Fruit fly (Drosophila melanogaster) whole organism, embryonic: Measurements from ENCODE around the gene Idgf4.
A peak's percentile ranks its signal among the peaks of the same experiment; 100 is the strongest.

ENCODE experiments used
- ATbp ChIP-seq: fragments of 200-800 bp; sonication (Bioruptor generic); optimal IDR thresholded peaks from 2 replicates; lab custom pipeline; 2017; ENCODE audit warnings: missing biosample characterization, mild to moderate bottlenecking, missing genetic modification characterization, missing genetic modification reagents
- Antp ChIP-seq: fragments of 200-800 bp; sonication (Bioruptor generic); optimal IDR thresholded peaks from 3 replicates; lab custom pipeline; 2016; ENCODE audit warnings: missing biosample characterization, missing genetic modification characterization
- Bteb2 ChIP-seq: fragments of 200-800 bp; sonication (Bioruptor generic); optimal IDR thresholded peaks from 2 replicates; lab custom pipeline; 2016; ENCODE audit warnings: missing biosample characterization, missing genetic modification characterization
- CG10543 ChIP-seq: fragments of 200-800 bp; sonication (Bioruptor generic); optimal IDR thresholded peaks from 3 replicates; lab custom pipeline; 2017; ENCODE audit warnings: missing biosample characterization, mild to moderate bottlenecking, missing genetic modification characterization, moderate library complexity
- CG10565 ChIP-seq: fragments of 200-800 bp; sonication (Bioruptor generic); optimal IDR thresholded peaks from 3 replicates; lab custom pipeline; 2016; ENCODE audit warnings: missing biosample characterization, mild to moderate bottlenecking, missing genetic modification characterization
- CG10654 ChIP-seq: fragments of 200-800 bp; sonication (Bioruptor generic); optimal IDR thresholded peaks from 2 replicates; lab custom pipeline; 2016; ENCODE audit warnings: missing biosample characterization, missing genetic modification characterization
- CG11247 ChIP-seq: fragments of 200-800 bp; sonication (Bioruptor generic); IDR thresholded peaks from 2 replicates; pipeline ENCODE4 v1.3.6; 2022; ENCODE audit warnings: missing biosample characterization, missing genetic modification characterization
- CG11560 ChIP-seq: fragments of 200-800 bp; sonication (Bioruptor generic); IDR thresholded peaks from 3 replicates; pipeline ENCODE4 v1.3.6; 2022; ENCODE audit warnings: missing biosample characterization, missing genetic modification characterization
- CG11695 ChIP-seq: fragments of 200-800 bp; sonication (Bioruptor generic); IDR thresholded peaks from 3 replicates; pipeline ENCODE4 v1.3.6; 2022; ENCODE audit warnings: missing biosample characterization, missing genetic modification characterization
- CG12104 ChIP-seq: fragments of 200-800 bp; sonication (Bioruptor generic); optimal IDR thresholded peaks from 3 replicates; lab custom pipeline; 2016; ENCODE audit warnings: missing biosample characterization, missing genetic modification characterization
- CG12219 ChIP-seq: fragments of 200-800 bp; sonication (Bioruptor generic); optimal IDR thresholded peaks from 3 replicates; lab custom pipeline; 2018; ENCODE audit warnings: missing biosample characterization, mild to moderate bottlenecking, missing genetic modification characterization
- CG12391 ChIP-seq: fragments of 200-800 bp; sonication (Bioruptor generic); optimal IDR thresholded peaks from 3 replicates; lab custom pipeline; 2018; ENCODE audit warnings: missing biosample characterization, mild to moderate bottlenecking, missing genetic modification characterization, moderate library complexity
- CG15479 ChIP-seq: fragments of 200-800 bp; sonication (Bioruptor generic); optimal IDR thresholded peaks from 3 replicates; lab custom pipeline; 2019; ENCODE audit warnings: missing biosample characterization, mild to moderate bottlenecking, missing genetic modification characterization, moderate library complexity
- CG17568 ChIP-seq: fragments of 200-800 bp; sonication (Bioruptor generic); optimal IDR thresholded peaks from 2 replicates; lab custom pipeline; 2018; ENCODE audit warnings: missing biosample characterization, mild to moderate bottlenecking, missing genetic modification characterization, moderate library complexity
- CG17829 ChIP-seq: fragments of 200-800 bp; optimal IDR thresholded peaks from 2 replicates; lab custom pipeline; 2019; ENCODE audit warnings: missing biosample characterization, mild to moderate bottlenecking, missing genetic modification characterization, moderate library complexity
- CG1832 ChIP-seq: fragments of 200-800 bp; sonication (Bioruptor generic); optimal IDR thresholded peaks from 2 replicates; lab custom pipeline; 2017; ENCODE audit warnings: missing biosample characterization, mild to moderate bottlenecking, missing genetic modification characterization, inconsistent platforms
- CG18619 ChIP-seq: fragments of 200-800 bp; sonication (Bioruptor generic); optimal IDR thresholded peaks from 3 replicates; lab custom pipeline; 2017; ENCODE audit warnings: missing biosample characterization, mild to moderate bottlenecking, missing genetic modification characterization
- CG3065 ChIP-seq: fragments of 200-800 bp; sonication (Bioruptor generic); optimal IDR thresholded peaks from 2 replicates; lab custom pipeline; 2016; ENCODE audit warnings: missing biosample characterization, missing genetic modification characterization
- CG31365 ChIP-seq: fragments of 200-800 bp; sonication (Bioruptor generic); optimal IDR thresholded peaks from 2 replicates; lab custom pipeline; 2018; ENCODE audit warnings: missing biosample characterization, mild to moderate bottlenecking, missing genetic modification characterization
- CG3163 ChIP-seq: fragments of 200-800 bp; sonication (Bioruptor generic); optimal IDR thresholded peaks from 3 replicates; lab custom pipeline; 2016; ENCODE audit warnings: missing biosample characterization, missing genetic modification characterization
- CG34422 ChIP-seq: fragments of 200-800 bp; sonication (Bioruptor generic); IDR thresholded peaks from 3 replicates; pipeline ENCODE4 v1.3.6; 2022; ENCODE audit warnings: missing biosample characterization, missing genetic modification characterization
- CG3838 ChIP-seq: fragments of 200-800 bp; sonication (Bioruptor generic); optimal IDR thresholded peaks from 3 replicates; lab custom pipeline; 2016; ENCODE audit warnings: missing biosample characterization, missing genetic modification characterization
- CG4820 ChIP-seq: fragments of 200-800 bp; sonication (Bioruptor generic); optimal IDR thresholded peaks from 3 replicates; lab custom pipeline; 2016; ENCODE audit warnings: missing biosample characterization, missing genetic modification characterization
- CG7839 ChIP-seq: fragments of 200-800 bp; sonication (Bioruptor generic); optimal IDR thresholded peaks from 3 replicates; lab custom pipeline; 2018; ENCODE audit warnings: missing biosample characterization, mild to moderate bottlenecking, missing genetic modification characterization, moderate library complexity
- CG9727 ChIP-seq: fragments of 200-800 bp; sonication (Bioruptor generic); optimal IDR thresholded peaks from 3 replicates; lab custom pipeline; 2017; ENCODE audit warnings: missing biosample characterization, mild to moderate bottlenecking, missing genetic modification characterization
- D ChIP-seq, 2 experiments: fragments of 200-800 bp in 1 of 2; fragments of >200 bp in 1 of 2; sonication (Bioruptor generic) in 1 of 2; optimal IDR thresholded peaks; 2 replicates in 1 of 2; 3 replicates in 1 of 2; lab custom pipeline; 2017; ENCODE audit warnings: mild to moderate bottlenecking in 1 of 2, missing biosample characterization in 1 of 2, missing genetic modification characterization in 1 of 2, missing genetic modification reagents in 1 of 2
- Dad ChIP-seq: fragments of 200-800 bp; sonication (Bioruptor generic); optimal IDR thresholded peaks from 3 replicates; lab custom pipeline; 2016; ENCODE audit warnings: missing biosample characterization, missing genetic modification characterization
- Dbx ChIP-seq: fragments of 200-800 bp; sonication (Bioruptor generic); IDR thresholded peaks from 3 replicates; pipeline ENCODE4 v1.3.6; 2022; ENCODE audit warnings: missing biosample characterization, missing genetic modification characterization
- Dfd ChIP-seq, 2 experiments: fragments of >200 bp; optimal IDR thresholded peaks; 2 replicates each; lab custom pipeline; 2017; ENCODE audit warnings: missing biosample characterization in 2 of 2, missing genetic modification characterization in 2 of 2
- Dip3 ChIP-seq: fragments of 200-800 bp; sonication (Bioruptor generic); optimal IDR thresholded peaks from 3 replicates; lab custom pipeline; 2016; ENCODE audit warnings: missing biosample characterization, missing genetic modification characterization
- E2f2 ChIP-seq: fragments of 200-800 bp; sonication (Bioruptor generic); IDR thresholded peaks from 2 replicates; pipeline ENCODE4 v1.3.6; 2022; ENCODE audit warnings: missing biosample characterization, missing genetic modification characterization
- Ets65A ChIP-seq: fragments of 200-800 bp; sonication (Bioruptor generic); peaks from one replicate; lab custom pipeline; 2016; ENCODE audit warnings: missing biosample characterization, missing genetic modification characterization
- Hmx ChIP-seq: fragments of 200-800 bp; sonication (Bioruptor generic); optimal IDR thresholded peaks from 2 replicates; lab custom pipeline; 2016; ENCODE audit warnings: missing biosample characterization, missing genetic modification characterization
- Lhr ChIP-seq: fragments of 200-800 bp; sonication (Bioruptor generic); optimal IDR thresholded peaks from 3 replicates; lab custom pipeline; 2017; ENCODE audit warnings: mild to moderate bottlenecking, missing biosample characterization, missing genetic modification reagents, missing genetic modification characterization
- Nf-YA ChIP-seq: fragments of 200-800 bp; sonication (Bioruptor generic); IDR thresholded peaks from 2 replicates; pipeline ENCODE4 v1.3.6; 2022; ENCODE audit warnings: missing biosample characterization, missing genetic modification characterization
- Sin3A ChIP-seq: fragments of >200 bp; optimal IDR thresholded peaks from 2 replicates; lab custom pipeline; 2018
- cato ChIP-seq: fragments of 200-800 bp; sonication (Bioruptor generic); optimal IDR thresholded peaks from 2 replicates; lab custom pipeline; 2016; ENCODE audit warnings: missing biosample characterization, missing genetic modification characterization, borderline replicate concordance
- dmrt99B ChIP-seq: fragments of 200-800 bp; sonication (Bioruptor generic); optimal IDR thresholded peaks from 2 replicates; lab custom pipeline; 2018; ENCODE audit warnings: missing biosample characterization, mild to moderate bottlenecking, missing genetic modification characterization, moderate library complexity
- ems ChIP-seq: fragments of 200-800 bp; sonication (Bioruptor generic); optimal IDR thresholded peaks from 3 replicates; lab custom pipeline; 2016; ENCODE audit warnings: missing biosample characterization, missing genetic modification characterization
- kah ChIP-seq: fragments of 200-800 bp; sonication (Bioruptor generic); optimal IDR thresholded peaks from 2 replicates; lab custom pipeline; 2018; ENCODE audit warnings: missing biosample characterization, mild to moderate bottlenecking, missing genetic modification characterization
- lbe ChIP-seq: fragments of 200-800 bp; sonication (Bioruptor generic); optimal IDR thresholded peaks from 2 replicates; lab custom pipeline; 2016; ENCODE audit warnings: missing biosample characterization, mild to moderate bottlenecking, missing genetic modification characterization
- nerfin-1 ChIP-seq: fragments of 200-800 bp; sonication (Bioruptor generic); optimal IDR thresholded peaks from 3 replicates; lab custom pipeline; 2019; ENCODE audit warnings: missing biosample characterization, mild to moderate bottlenecking, missing genetic modification characterization, moderate library complexity
- odd ChIP-seq: fragments of 200-800 bp; sonication (Bioruptor generic); optimal IDR thresholded peaks from 2 replicates; lab custom pipeline; 2017; ENCODE audit warnings: missing biosample characterization, mild to moderate bottlenecking, missing genetic modification characterization
- rib ChIP-seq: fragments of 200-800 bp; sonication (Bioruptor generic); IDR thresholded peaks from 2 replicates; pipeline ENCODE4 v1.3.6; 2022; ENCODE audit warnings: missing biosample characterization, missing genetic modification characterization
- run ChIP-seq: fragments of 200-800 bp; sonication (Bioruptor generic); optimal IDR thresholded peaks from 3 replicates; lab custom pipeline; 2018; ENCODE audit warnings: missing biosample characterization, mild to moderate bottlenecking, missing genetic modification characterization
- sens-2 ChIP-seq: fragments of 200-800 bp; sonication (Bioruptor generic); IDR thresholded peaks from 2 replicates; pipeline ENCODE4 v1.3.6; 2022; ENCODE audit warnings: missing biosample characterization, missing genetic modification characterization
- seq ChIP-seq: fragments of 200-800 bp; sonication (Bioruptor generic); IDR thresholded peaks from 2 replicates; pipeline ENCODE4 v1.3.6; 2022; ENCODE audit warnings: missing biosample characterization, missing genetic modification characterization
- so ChIP-seq: fragments of 200-800 bp; sonication (Bioruptor generic); IDR thresholded peaks from 3 replicates; pipeline ENCODE4 v1.3.6; 2022; ENCODE audit warnings: missing biosample characterization, missing genetic modification characterization
- tll ChIP-seq, 2 experiments: fragments of 200-800 bp in 1 of 2; fragments of >200 bp in 1 of 2; sonication (Bioruptor generic) in 1 of 2; optimal IDR thresholded peaks; 2 replicates each; lab custom pipeline; 2017 to 2019; ENCODE audit warnings: missing biosample characterization in 2 of 2, missing genetic modification characterization in 2 of 2, mild to moderate bottlenecking in 1 of 2, moderate library complexity in 1 of 2
- zen2 ChIP-seq: fragments of 200-800 bp; sonication (Bioruptor generic); IDR thresholded peaks from 3 replicates; pipeline ENCODE4 v1.3.6; 2022; ENCODE audit warnings: missing biosample characterization, missing genetic modification characterization; ENCODE audit not compliant: partially characterized antibody

Idgf4 gene

DNA sequence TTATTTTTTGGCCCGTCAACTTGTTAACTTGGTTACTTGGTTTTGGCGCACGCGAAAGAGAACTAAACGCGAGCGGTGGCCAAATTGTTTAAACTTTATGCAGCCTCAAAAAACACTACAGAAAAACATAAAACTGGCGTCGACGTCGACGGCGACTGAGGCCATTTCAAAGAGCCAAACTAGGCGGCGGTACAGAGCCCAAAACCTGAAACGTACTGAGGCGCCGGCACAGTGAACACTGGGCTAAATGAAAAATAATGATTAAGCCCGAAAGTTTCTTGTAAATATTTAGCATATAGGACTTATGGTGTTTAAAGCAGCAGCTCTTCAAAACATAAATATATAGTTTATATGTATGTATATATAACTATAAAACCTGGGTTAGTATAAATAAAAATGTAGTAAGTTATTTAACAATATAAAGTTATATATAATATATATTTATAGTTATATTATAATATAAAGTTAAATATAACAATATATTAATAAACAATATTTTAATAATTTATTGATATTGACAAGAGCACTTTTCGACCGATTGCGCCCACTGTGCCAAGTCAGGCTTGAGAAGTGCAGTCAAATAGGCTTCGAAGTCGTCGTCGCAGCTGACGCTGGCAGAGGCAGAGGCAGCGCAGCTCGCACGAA lies 31.1 kb downstream of the Idgf4 start, which contains the start of gene CG15249 (continued):
- TF ChIP-seq Lhr (GFP tag; lab: Kevin White, UChicago) (no peak), Dbx (GFP tag; lab: Robert Waterston, UW) (no peak), ATbp (GFP tag; lab: Kevin White, UChicago) (peak; percentile 34), odd (GFP tag; lab: Kevin White, UChicago) (peak; percentile 69), CG11695 (GFP tag; lab: Robert Waterston, UW) (no peak), CG12391 (tag; lab: Kevin White, UChicago) (peak; percentile 62), CG34422 (no peak), Bteb2 (GFP tag; lab: Kevin White, UChicago) (no peak), D (optimal IDR thresholded peaks at IDR 0.05; lab: Kevin White, UChicago) (no peak), D (GFP tag; optimal IDR thresholded peaks at IDR 0.05; lab: Kevin White, UChicago) (peak; percentile 56), E2f2 (peak; percentile 33; the same call in 1 of the 2 replicates), zen2 (GFP tag; lab: Robert Waterston, UW) (no peak), Hmx (GFP tag; lab: Kevin White, UChicago) (no peak), CG10565 (GFP tag; lab: Kevin White, UChicago) (no peak), CG3838 (GFP tag; lab: Kevin White, UChicago) (no peak), CG9727 (GFP tag; lab: Kevin White, UChicago) (peak; percentile 5), CG31365 (tag; lab: Kevin White, UChicago) (no peak), CG12104 (GFP tag; lab: Kevin White, UChicago) (no peak), run (peak; percentile 58), so (GFP tag; lab: Robert Waterston, UW) (peak; percentile 49; the same call in 1 of the 3 replicates), tll (GFP tag; optimal IDR thresholded peaks at IDR 0.05; lab: Kevin White, UChicago) (no peak), rib (GFP tag; lab: Robert Waterston, UW) (no peak), CG7839 (peak; percentile 75), CG12219 (GFP tag; lab: Kevin White, UChicago) (no peak), Ets65A (no peak), lbe (GFP tag; lab: Kevin White, UChicago) (no peak), Dad (no peak), dmrt99B (tag; lab: Kevin White, UChicago) (peak; percentile 78), CG11247 (no peak), Antp (GFP tag; lab: Kevin White, UChicago) (no peak), Sin3A (lab: Kevin White, UChicago) (no peak), CG1832 (GFP tag; lab: Kevin White, UChicago) (no peak), Dip3 (no peak), sens-2 (GFP tag; lab: Robert Waterston, UW) (no peak), ems (no peak), Dfd (GFP tag; optimal IDR thresholded peaks at IDR 0.05; lab: Kevin White, UChicago) (no peak), CG17568 (GFP tag; lab: Kevin White, UChicago) (no peak), CG18619 (GFP tag; lab: Kevin White, UChicago) (peak; percentile 48), CG11560 (tag; lab: Robert Waterston, UW) (no peak), seq (GFP tag; lab: Robert Waterston, UW) (peak; percentile 38; the same call in 1 of the 2 replicates), CG3065 (GFP tag; lab: Kevin White, UChicago) (no peak), Nf-YA (GFP tag; lab: Robert Waterston, UW) (no peak), CG4820 (GFP tag; lab: Kevin White, UChicago) (peak; percentile 9), CG10654 (GFP tag; lab: Kevin White, UChicago) (peak; percentile 2), CG15479 (GFP tag; lab: Kevin White, UChicago) (no peak), CG3163 (GFP tag; lab: Kevin White, UChicago) (no peak), cato (GFP tag; lab: Kevin White, UChicago) (no peak), kah (GFP tag; lab: Kevin White, UChicago) (peak; percentile 13), CG17829 (peak; percentile 74), nerfin-1 (peak; percentile 51), CG10543 (GFP tag; lab: Kevin White, UChicago) (peak; percentile 14)
